Fruit fly (Drosophila melanogaster) whole organism, embryonic: Measurements from ENCODE around the gene cav.

Experiments
- CG7372 ChIP-seq: fragments of 200-800 bp; sonication (Bioruptor generic); IDR thresholded peaks from 2 replicates; pipeline ENCODE4 v1.3.6; 2022; ENCODE audit warnings: missing biosample characterization, missing genetic modification characterization
- dati ChIP-seq: fragments of 200-800 bp; sonication (Bioruptor generic); IDR thresholded peaks from 2 replicates; pipeline ENCODE4 v1.3.6; 2022; ENCODE audit warnings: missing biosample characterization, missing genetic modification characterization
- gcm2 ChIP-seq: fragments of 200-800 bp; sonication (Bioruptor generic); optimal IDR thresholded peaks from 2 replicates; lab custom pipeline; 2016; ENCODE audit warnings: missing biosample characterization, missing genetic modification characterization
- pita ChIP-seq: fragments of 200-800 bp; sonication (Bioruptor generic); optimal IDR thresholded peaks from 2 replicates; lab custom pipeline; 2017; ENCODE audit warnings: missing biosample characterization, mild to moderate bottlenecking, missing genetic modification characterization

- TF ChIP-seq pita (GFP tag; lab: Kevin White, UChicago): no peak
- no peak for TF ChIP-seq dati (GFP tag; lab: Robert Waterston, UW)
- no peak for TF ChIP-seq gcm2 (GFP tag; lab: Kevin White, UChicago)
- no peak for TF ChIP-seq CG7372 (GFP tag; lab: Robert Waterston, UW)
Measured at dm6 chr3R:24186188-24186587, 34.7 kb upstream of the cav start, which contains the start of gene mora.
